Worm (Caenorhabditis elegans): ENCODE results near the gene Y37E11AM.2.

DNA sequence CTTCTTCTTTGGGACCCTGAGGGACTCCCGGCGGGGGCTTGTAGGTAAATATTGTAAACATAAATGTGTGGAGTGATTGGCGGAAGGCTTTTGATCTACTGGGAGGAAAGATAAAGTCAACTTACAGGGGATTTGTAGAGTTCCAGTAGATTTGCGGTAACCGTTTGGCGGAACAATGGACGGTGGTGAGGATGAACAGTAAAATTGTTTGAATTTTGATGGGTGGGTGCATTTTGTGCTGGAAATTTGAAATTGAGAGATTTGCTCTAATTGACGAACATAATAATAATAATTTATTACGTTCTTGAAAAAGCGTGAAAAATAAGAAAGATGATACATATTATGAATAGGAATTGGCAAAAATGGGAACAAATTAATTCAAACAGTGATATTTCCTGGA lies 41.3 kb upstream of the Y37E11AM.2 start, which contains the start of gene vab-2:
- no peak for TF ChIP-seq ets-4 (GFP tag; optimal IDR thresholded peaks at IDR 0.05)
- TF ChIP-seq unc-62 (GFP tag; optimal IDR thresholded peaks at IDR 0.05), result no peak
- no peak for TF ChIP-seq mel-28 (tag; optimal IDR thresholded peaks at IDR 0.05; ENCODE audit: borderline replicate concordance)
- no peak for TF ChIP-seq Y53F4B.3 (GFP tag; IDR thresholded peaks at IDR 0.05)
- no peak for TF ChIP-seq ceh-100 (GFP tag; IDR thresholded peaks at IDR 0.05)
- no peak for TF ChIP-seq F49E8.2 (tag; optimal IDR thresholded peaks at IDR 0.05; ENCODE audit: insufficient read depth)
- TF ChIP-seq pbrm-1 (GFP tag; IDR thresholded peaks at IDR 0.05), result no peak

Measured in whole organism, young adult.